Fruit fly (Drosophila melanogaster): ENCODE results near the gene Iml1.
A peak's percentile ranks its signal among the peaks of the same experiment; 100 is the strongest.

The Iml1 gene

dm6 chr3L:1496408-1496807 is 37.4 kb downstream of the Iml1 start, which contains the start of gene CG12084:
Gene CG12084, minus strand, starts transcription at chr3L:1496643.
- TF ChIP-seq corto (GFP tag; optimal IDR thresholded peaks at IDR 0.05) (no peak), slou (GFP tag; optimal IDR thresholded peaks at IDR 0.05) (no peak), btn (GFP tag; optimal IDR thresholded peaks at IDR 0.05) (no peak), wek (GFP tag; optimal IDR thresholded peaks at IDR 0.05) (no peak), CG18764 (GFP tag; optimal IDR thresholded peaks at IDR 0.05) (no peak), CG1792 (GFP tag; optimal IDR thresholded peaks at IDR 0.05) (no peak), rib (GFP tag; IDR thresholded peaks at IDR 0.05) (no peak), CG11504 (tag; optimal IDR thresholded peaks at IDR 0.05) (no peak), jigr1 (GFP tag; IDR thresholded peaks at IDR 0.05) (no peak), Lhr (GFP tag; optimal IDR thresholded peaks at IDR 0.05) (peak; percentile 38), Sin3A (optimal IDR thresholded peaks at IDR 0.05) (peak; percentile 64), pb (GFP tag; optimal IDR thresholded peaks at IDR 0.05) (no peak), CG12071 (GFP tag; optimal IDR thresholded peaks at IDR 0.05) (no peak), CG11247 (GFP tag; IDR thresholded peaks at IDR 0.05) (no peak), sr (GFP tag; IDR thresholded peaks at IDR 0.05) (no peak), CG6854 (GFP tag; optimal IDR thresholded peaks at IDR 0.05) (peak; percentile 20), ab (GFP tag; optimal IDR thresholded peaks at IDR 0.05) (no peak), CG32532 (GFP tag; IDR thresholded peaks at IDR 0.05) (no peak), abd-A (tag; optimal IDR thresholded peaks at IDR 0.05) (no peak), gt (GFP tag; IDR thresholded peaks at IDR 0.05) (no peak), CG3163 (GFP tag; optimal IDR thresholded peaks at IDR 0.05) (no peak), mam (GFP tag; optimal IDR thresholded peaks at IDR 0.05) (no peak), stwl (tag; optimal IDR thresholded peaks at IDR 0.05) (peak; percentile 90), CG4282 (GFP tag; optimal IDR thresholded peaks at IDR 0.05) (no peak), Bdp1 (GFP tag; optimal IDR thresholded peaks at IDR 0.05) (no peak), seq (GFP tag; IDR thresholded peaks at IDR 0.05) (no peak), CG9727 (GFP tag; optimal IDR thresholded peaks at IDR 0.05) (no peak), nerfin-1 (tag; optimal IDR thresholded peaks at IDR 0.05) (no peak), CG7963 (GFP tag; IDR thresholded peaks at IDR 0.05; ENCODE audit: partially characterized antibody) (no peak), CG1233 (GFP tag; optimal IDR thresholded peaks at IDR 0.05) (no peak), CG7357 (GFP tag; IDR thresholded peaks at IDR 0.05) (no peak), Myb (GFP tag; optimal IDR thresholded peaks at IDR 0.05) (no peak), Nf-YA (GFP tag; IDR thresholded peaks at IDR 0.05) (no peak), CG5180 (GFP tag; optimal IDR thresholded peaks at IDR 0.05) (no peak), unc-4 (GFP tag; IDR thresholded peaks at IDR 0.05; ENCODE audit: partially characterized antibody) (0 out of 2 replicates have a peak, but pooled peaks have one; percentile 29), Ptx1 (GFP tag; IDR thresholded peaks at IDR 0.05) (no peak), CG2712 (tag; optimal IDR thresholded peaks at IDR 0.05) (no peak), ATbp (GFP tag; optimal IDR thresholded peaks at IDR 0.05) (peak; percentile 83), CG3407 (GFP tag; optimal IDR thresholded peaks at IDR 0.05) (no peak), CG11085 (GFP tag; IDR thresholded peaks at IDR 0.05) (no peak), sug (tag; optimal IDR thresholded peaks at IDR 0.05) (no peak), CHES-1-like (GFP tag; optimal IDR thresholded peaks at IDR 0.05) (peak; percentile 41), fru (optimal IDR thresholded peaks at IDR 0.05) (no peak), CG3065 (GFP tag; optimal IDR thresholded peaks at IDR 0.05) (no peak), CG11398 (GFP tag; optimal IDR thresholded peaks at IDR 0.05) (no peak), Kr (GFP tag; optimal IDR thresholded peaks at IDR 0.05) (no peak), CG12391 (tag; optimal IDR thresholded peaks at IDR 0.05) (no peak), inv (GFP tag; IDR thresholded peaks at IDR 0.05; ENCODE audit: partially characterized antibody) (no peak), CG16863 (GFP tag; optimal IDR thresholded peaks at IDR 0.05) (no peak), CG8290 (GFP tag; optimal IDR thresholded peaks at IDR 0.05) (no peak), CG8290 (tag; optimal IDR thresholded peaks at IDR 0.05) (no peak), dimm (GFP tag; IDR thresholded peaks at IDR 0.05) (no peak), CG2199 (GFP tag; IDR thresholded peaks at IDR 0.05) (no peak), CrebB (tag; optimal IDR thresholded peaks at IDR 0.05) (no peak)

Data from whole organism, embryonic.